Worm (Caenorhabditis elegans) whole organism, L2 larva: ENCODE results near the gene str-57.

ENCODE experiments used
- C34F6.9 ChIP-seq: fragments of 150-350 bp; optimal IDR thresholded peaks from 2 replicates; lab custom pipeline; 2014; ENCODE audit warnings: missing biosample characterization, missing genetic modification characterization
- R02D3.7 ChIP-seq: fragments of 150-350 bp; optimal IDR thresholded peaks from 2 replicates; lab custom pipeline; 2014; ENCODE audit warnings: missing biosample characterization, missing genetic modification characterization
- Y55F3AM.14 ChIP-seq: fragments of 200-800 bp; sonication (Bioruptor generic); optimal IDR thresholded peaks from 2 replicates; lab custom pipeline; 2018; ENCODE audit warnings: mild to moderate bottlenecking, missing genetic modification characterization, missing compliant biosample characterization
- ZK546.5 ChIP-seq: sonication (generic microtip); optimal IDR thresholded peaks from 2 replicates; lab custom pipeline; 2017; ENCODE audit warnings: missing biosample characterization, missing genetic modification characterization
- alr-1 ChIP-seq: fragments of 150-350 bp; optimal IDR thresholded peaks from 2 replicates; lab custom pipeline; 2014; ENCODE audit warnings: missing biosample characterization, missing genetic modification characterization
- aly-2 ChIP-seq: fragments of 150-350 bp; optimal IDR thresholded peaks from 2 replicates; lab custom pipeline; 2014; ENCODE audit warnings: missing biosample characterization, missing genetic modification characterization
- blmp-1 ChIP-seq: sonication (generic microtip); optimal IDR thresholded peaks from 2 replicates; lab custom pipeline; 2017; ENCODE audit warnings: missing genetic modification characterization, mild to moderate bottlenecking, missing compliant biosample characterization, antibody characterized with exemption, moderate library complexity; ENCODE audit not compliant: insufficient read depth
- ceh-16 ChIP-seq: fragments of 150-350 bp; optimal IDR thresholded peaks from 2 replicates; lab custom pipeline; 2014; ENCODE audit warnings: missing biosample characterization, missing genetic modification characterization
- egl-27 ChIP-seq: sonication (generic microtip); optimal IDR thresholded peaks from 3 replicates; lab custom pipeline; 2017; ENCODE audit warnings: missing biosample characterization, missing genetic modification reagents, missing genetic modification characterization
- fos-1 ChIP-seq: fragments of 150-350 bp; optimal IDR thresholded peaks from 2 replicates; lab custom pipeline; 2014; ENCODE audit warnings: missing biosample characterization, missing genetic modification characterization
- gmeb-1 ChIP-seq: fragments of 150-350 bp; optimal IDR thresholded peaks from 2 replicates; lab custom pipeline; 2014; ENCODE audit warnings: missing biosample characterization, missing genetic modification characterization
- lin-13 ChIP-seq: fragments of 150-350 bp; optimal IDR thresholded peaks from 2 replicates; lab custom pipeline; 2014; ENCODE audit warnings: missing biosample characterization, missing genetic modification reagents, missing genetic modification characterization
- lin-39 ChIP-seq: fragments of 150-350 bp; optimal IDR thresholded peaks from 2 replicates; lab custom pipeline; 2014; ENCODE audit warnings: missing biosample characterization, missing genetic modification reagents, missing genetic modification characterization
- lsy-2 ChIP-seq, 2 experiments: fragments of 150-350 bp in 1 of 2; sonication (generic microtip) in 1 of 2; optimal IDR thresholded peaks; 2 replicates each; lab custom pipeline; 2014 to 2017; ENCODE audit warnings: missing biosample characterization in 2 of 2, missing genetic modification characterization in 2 of 2
- mab-5 ChIP-seq: fragments of 150-350 bp; optimal IDR thresholded peaks from 2 replicates; lab custom pipeline; 2014; ENCODE audit warnings: missing biosample characterization, missing genetic modification characterization
- mbf-1 ChIP-seq: sonication (generic microtip); optimal IDR thresholded peaks from 2 replicates; lab custom pipeline; 2017; ENCODE audit warnings: missing biosample characterization, missing genetic modification characterization
- mdl-1 ChIP-seq, 2 experiments: fragments of 150-350 bp in 1 of 2; sonication (generic microtip) in 1 of 2; optimal IDR thresholded peaks; 2 replicates each; lab custom pipeline; 2017; ENCODE audit warnings: missing biosample characterization in 2 of 2, missing genetic modification characterization in 2 of 2
- nhr-10 ChIP-seq: sonication (generic microtip); optimal IDR thresholded peaks from 2 replicates; lab custom pipeline; 2017; ENCODE audit warnings: missing biosample characterization, missing genetic modification characterization
- nhr-11 ChIP-seq: fragments of 150-350 bp; optimal IDR thresholded peaks from 2 replicates; lab custom pipeline; 2014; ENCODE audit warnings: missing biosample characterization, missing genetic modification characterization
- nhr-12 ChIP-seq: fragments of 150-350 bp; optimal IDR thresholded peaks from 2 replicates; lab custom pipeline; 2014; ENCODE audit warnings: missing biosample characterization, missing genetic modification characterization
- nhr-21 ChIP-seq: fragments of 150-350 bp; optimal IDR thresholded peaks from 2 replicates; lab custom pipeline; 2014; ENCODE audit warnings: missing biosample characterization, missing genetic modification characterization
- nhr-23 ChIP-seq: fragments of 150-350 bp; optimal IDR thresholded peaks from 2 replicates; lab custom pipeline; 2014; ENCODE audit warnings: missing biosample characterization, missing genetic modification reagents, missing genetic modification characterization
- nhr-25 ChIP-seq: fragments of 150-350 bp; sonication (generic microtip); optimal IDR thresholded peaks from 3 replicates; lab custom pipeline; 2014; ENCODE audit warnings: missing biosample characterization, missing genetic modification characterization
- nhr-77 ChIP-seq: fragments of 150-350 bp; optimal IDR thresholded peaks from 2 replicates; lab custom pipeline; 2014; ENCODE audit warnings: missing biosample characterization, missing genetic modification characterization
- sem-4 ChIP-seq: fragments of 150-350 bp; optimal IDR thresholded peaks from 2 replicates; lab custom pipeline; 2014; ENCODE audit warnings: missing biosample characterization, missing genetic modification reagents, missing genetic modification characterization
- skn-1 ChIP-seq: sonication (generic microtip); optimal IDR thresholded peaks from 2 replicates; lab custom pipeline; 2017; ENCODE audit warnings: missing biosample characterization, missing genetic modification characterization
- sma-3 ChIP-seq: sonication (generic microtip); optimal IDR thresholded peaks from 2 replicates; lab custom pipeline; 2016; ENCODE audit warnings: missing genetic modification reagents, missing genetic modification characterization, missing compliant biosample characterization
- sma-9 ChIP-seq, 2 experiments: fragments of 150-350 bp in 1 of 2; sonication (generic microtip) in 1 of 2; optimal IDR thresholded peaks; 2 replicates each; lab custom pipeline; 2014 to 2016; ENCODE audit warnings: missing genetic modification characterization in 2 of 2, mild to moderate bottlenecking in 1 of 2, missing biosample characterization in 1 of 2, missing compliant biosample characterization in 1 of 2, missing genetic modification reagents in 1 of 2, moderate library complexity in 1 of 2
- unc-39 ChIP-seq: fragments of 150-350 bp; optimal IDR thresholded peaks from 2 replicates; lab custom pipeline; 2014; ENCODE audit warnings: missing biosample characterization, missing genetic modification characterization
- zag-1 ChIP-seq: fragments of 150-350 bp; optimal IDR thresholded peaks from 2 replicates; lab custom pipeline; 2014; ENCODE audit warnings: missing biosample characterization, missing genetic modification characterization
- ztf-11 ChIP-seq: sonication (generic microtip); optimal IDR thresholded peaks from 2 replicates; lab custom pipeline; 2017; ENCODE audit warnings: missing biosample characterization, missing genetic modification characterization
- ztf-4 ChIP-seq: fragments of 150-350 bp; optimal IDR thresholded peaks from 2 replicates; lab custom pipeline; 2014; ENCODE audit warnings: missing biosample characterization, missing genetic modification characterization

str-57 gene

ce11 chrV:15870356-15870755, at the start of gene str-57:
Gene str-57 (plus strand): TSS chrV:15870656.
- TF ChIP-seq mbf-1 (tag; lab: Kevin White, UChicago): no peak
- TF ChIP-seq, all 48 proteins: peak for 0

- TF ChIP-seq unc-39 (tag; lab: Kevin White, UChicago): no peak
- TF ChIP-seq fos-1 (tag; lab: Kevin White, UChicago): no peak
- TF ChIP-seq sma-3 (GFP tag; lab: Kevin White, UChicago): no peak
- TF ChIP-seq mbf-1 (tag; lab: Kevin White, UChicago): no peak
- TF ChIP-seq lin-13: no peak
- TF ChIP-seq lin-39: no peak
- TF ChIP-seq nhr-21 (tag; lab: Kevin White, UChicago): no peak
- no peak for TF ChIP-seq ZK546.5
- TF ChIP-seq nhr-10 (tag; lab: Kevin White, UChicago): no peak
- no peak for TF ChIP-seq mab-5 (tag; lab: Kevin White, UChicago)
- no peak for TF ChIP-seq sma-9 (GFP tag; optimal IDR thresholded peaks at IDR 0.05; lab: Kevin White, UChicago)
- TF ChIP-seq sma-9 (tag; optimal IDR thresholded peaks at IDR 0.05; lab: Kevin White, UChicago): no peak
- TF ChIP-seq aly-2: no peak
- TF ChIP-seq nhr-11 (tag; lab: Kevin White, UChicago): no peak
- no peak for TF ChIP-seq blmp-1 (tag; lab: Kevin White, UChicago)
- TF ChIP-seq nhr-23: no peak
- TF ChIP-seq nhr-77 (tag; lab: Kevin White, UChicago): no peak
- TF ChIP-seq skn-1 (tag; lab: Kevin White, UChicago): no peak
- TF ChIP-seq lsy-2 (tag; optimal IDR thresholded peaks at IDR 0.05; lab: Kevin White, UChicago): no peak
- TF ChIP-seq zag-1 (tag; lab: Kevin White, UChicago): no peak
- no peak for TF ChIP-seq Y55F3AM.14 (GFP tag; lab: Kevin White, UChicago)
Measured at ce11 chrV:15821398-15821797, 49.1 kb upstream of the str-57 start, which contains the start of gene srbc-49. Gene srbc-49 (plus strand): TSS chrV:15821698.

ce11 chrV:15824866-15825265, 45.6 kb upstream of the str-57 start, which contains the start of gene srbc-50:
Gene srbc-50 (minus strand): TSS chrV:15824966.
- no peak for TF ChIP-seq alr-1 (tag; lab: Kevin White, UChicago)
- TF ChIP-seq mab-5 (tag; lab: Kevin White, UChicago): no peak
- TF ChIP-seq nhr-77 (tag; lab: Kevin White, UChicago): no peak

- no peak for TF ChIP-seq fos-1 (tag; lab: Kevin White, UChicago)
- TF ChIP-seq ztf-11 (tag; lab: Kevin White, UChicago): no peak
- TF ChIP-seq blmp-1 (tag; lab: Kevin White, UChicago): no peak
- TF ChIP-seq R02D3.7 (tag; lab: Kevin White, UChicago): no peak
- no peak for TF ChIP-seq ceh-16
- TF ChIP-seq sma-9 (GFP tag; optimal IDR thresholded peaks at IDR 0.05; lab: Kevin White, UChicago): no peak
- TF ChIP-seq sma-9 (tag; optimal IDR thresholded peaks at IDR 0.05; lab: Kevin White, UChicago): no peak
- no peak for TF ChIP-seq Y55F3AM.14 (GFP tag; lab: Kevin White, UChicago)
- no peak for TF ChIP-seq nhr-25 (tag; lab: Kevin White, UChicago)
- TF ChIP-seq nhr-21 (tag; lab: Kevin White, UChicago): no peak
- TF ChIP-seq lin-39: no peak
- no peak for TF ChIP-seq lsy-2 (tag; optimal IDR thresholded peaks at IDR 0.05; lab: Kevin White, UChicago)
- no peak for TF ChIP-seq ztf-4 (tag; lab: Kevin White, UChicago)
- TF ChIP-seq sma-3 (GFP tag; lab: Kevin White, UChicago): no peak
- no peak for TF ChIP-seq lin-13
- TF ChIP-seq egl-27: no peak
- no peak for TF ChIP-seq sem-4 (tag; lab: Kevin White, UChicago)
- no peak for TF ChIP-seq C34F6.9 (tag; lab: Kevin White, UChicago)
- no peak for TF ChIP-seq nhr-10 (tag; lab: Kevin White, UChicago)
- TF ChIP-seq nhr-23: no peak
Measured at ce11 chrV:15826110-15826509, 44.3 kb upstream of the str-57 start, which contains the start of gene srbc-51. Gene srbc-51 (plus strand): TSS chrV:15826410.

ce11 chrV:15829907-15830306, 40.5 kb upstream of the str-57 start, which contains the start of gene srbc-55:
Gene srbc-55 (minus strand): TSS chrV:15830007.
- no peak for TF ChIP-seq ztf-11 (tag; lab: Kevin White, UChicago)
- TF ChIP-seq nhr-12: no peak
- TF ChIP-seq mdl-1 (tag; optimal IDR thresholded peaks at IDR 0.05; lab: Kevin White, UChicago): no peak
- TF ChIP-seq lsy-2 (tag; optimal IDR thresholded peaks at IDR 0.05; lab: Kevin White, UChicago): no peak
- TF ChIP-seq nhr-11 (tag; lab: Kevin White, UChicago): no peak
- TF ChIP-seq alr-1 (tag; lab: Kevin White, UChicago): no peak
- no peak for TF ChIP-seq gmeb-1 (tag; lab: Kevin White, UChicago)
- no peak for TF ChIP-seq sma-3 (GFP tag; lab: Kevin White, UChicago)
- no peak for TF ChIP-seq aly-2
- no peak for TF ChIP-seq ztf-4 (tag; lab: Kevin White, UChicago)
